Fruit fly (Drosophila melanogaster): ENCODE measurements around the gene CG42571.

- no peak for TF ChIP-seq Mnt (GFP tag; optimal IDR thresholded peaks at IDR 0.05)
- TF ChIP-seq CG1620 (GFP tag; optimal IDR thresholded peaks at IDR 0.05), result no peak
- TF ChIP-seq cnc (optimal IDR thresholded peaks at IDR 0.05), result no peak
- no peak for TF ChIP-seq cic (GFP tag; optimal IDR thresholded peaks at IDR 0.05)
Observed at dm6 chr3L:15720905-15721304, 4.7 kb downstream of the CG42571 start.
